Worm (Caenorhabditis elegans): ENCODE results near the gene nhr-32.

Gene nhr-32

ce11 chrX:13245090-13245489 is 6.7 kb upstream of the nhr-32 start, which contains the start of gene hpl-1:
hpl-1 (plus strand) TSS chrX:13245390.
- TF ChIP-seq ztf-11 (tag; optimal IDR thresholded peaks at IDR 0.05) (no peak), sma-3 (GFP tag; optimal IDR thresholded peaks at IDR 0.05) (no peak), lin-11 (tag; optimal IDR thresholded peaks at IDR 0.05) (peak; percentile 25), unc-55 (GFP tag; optimal IDR thresholded peaks at IDR 0.05) (no peak), C34F6.9 (tag; optimal IDR thresholded peaks at IDR 0.05) (no peak)

ce11 chrX:13246668-13247358 is 5.0 kb upstream of the nhr-32 start:
- TF ChIP-seq nhr-25 (tag; optimal IDR thresholded peaks at IDR 0.05) (peak; percentile 59), ceh-16 (tag; optimal IDR thresholded peaks at IDR 0.05) (no peak), sma-9 (GFP tag; optimal IDR thresholded peaks at IDR 0.05) (peak; percentile 48), sma-9 (tag; optimal IDR thresholded peaks at IDR 0.05) (no peak), mdl-1 (tag; optimal IDR thresholded peaks at IDR 0.05) (no peak), nhr-21 (tag; optimal IDR thresholded peaks at IDR 0.05) (peak; percentile 48), elt-3 (tag; optimal IDR thresholded peaks at IDR 0.05) (no peak)

- TF ChIP-seq gmeb-1 (tag; optimal IDR thresholded peaks at IDR 0.05) (peak; percentile 14), lin-39 (tag; optimal IDR thresholded peaks at IDR 0.05) (no peak), sma-9 (GFP tag; optimal IDR thresholded peaks at IDR 0.05) (peak; percentile 44), sma-9 (tag; optimal IDR thresholded peaks at IDR 0.05) (no peak), unc-62 (GFP tag; optimal IDR thresholded peaks at IDR 0.05) (no peak), fos-1 (tag; optimal IDR thresholded peaks at IDR 0.05) (peak; percentile 26)
Measured at ce11 chrX:13247614-13248013, 4.2 kb upstream of the nhr-32 start.

- TF ChIP-seq alr-1 (tag; optimal IDR thresholded peaks at IDR 0.05) = no peak
- TF ChIP-seq nhr-77 (tag; optimal IDR thresholded peaks at IDR 0.05) = no peak
- no peak for TF ChIP-seq egl-27 (tag; optimal IDR thresholded peaks at IDR 0.05)
- TF ChIP-seq nhr-23 (tag; optimal IDR thresholded peaks at IDR 0.05) = peak; percentile 43
- no peak for TF ChIP-seq blmp-1 (tag; optimal IDR thresholded peaks at IDR 0.05; ENCODE audit: insufficient read depth)
- no peak for TF ChIP-seq elt-3 (tag; optimal IDR thresholded peaks at IDR 0.05)
- no peak for TF ChIP-seq F13H6.1 (tag; optimal IDR thresholded peaks at IDR 0.05)
- TF ChIP-seq dmd-4 (tag; optimal IDR thresholded peaks at IDR 0.05) = no peak
- TF ChIP-seq ama-1 (optimal IDR thresholded peaks at IDR 0.05) = no peak
- peak; percentile 55 for TF ChIP-seq nhr-25 (tag; optimal IDR thresholded peaks at IDR 0.05)
- TF ChIP-seq sma-9 (GFP tag; optimal IDR thresholded peaks at IDR 0.05) = peak; percentile 81
- no peak for TF ChIP-seq sma-9 (tag; optimal IDR thresholded peaks at IDR 0.05)
- TF ChIP-seq mbf-1 (tag; optimal IDR thresholded peaks at IDR 0.05) = no peak
- TF ChIP-seq ceh-16 (tag; optimal IDR thresholded peaks at IDR 0.05) = peak; percentile 23
- no peak for TF ChIP-seq Y55F3AM.14 (GFP tag; optimal IDR thresholded peaks at IDR 0.05)
- no peak for TF ChIP-seq unc-62 (GFP tag; optimal IDR thresholded peaks at IDR 0.05)
- no peak for TF ChIP-seq ZK546.5 (tag; optimal IDR thresholded peaks at IDR 0.05)
- no peak for TF ChIP-seq ztf-4 (tag; optimal IDR thresholded peaks at IDR 0.05)
- TF ChIP-seq mab-5 (tag; optimal IDR thresholded peaks at IDR 0.05) = no peak
- peak; percentile 91 for TF ChIP-seq elt-1 (tag; optimal IDR thresholded peaks at IDR 0.05)
- no peak for TF ChIP-seq nhr-237 (tag; optimal IDR thresholded peaks at IDR 0.05)
- TF ChIP-seq mdl-1 (tag; optimal IDR thresholded peaks at IDR 0.05) = no peak
- no peak for TF ChIP-seq unc-39 (tag; optimal IDR thresholded peaks at IDR 0.05)
- TF ChIP-seq snpc-4 (tag; optimal IDR thresholded peaks at IDR 0.05) = no peak
- TF ChIP-seq gmeb-1 (tag; optimal IDR thresholded peaks at IDR 0.05) = no peak
- no peak for TF ChIP-seq nhr-10 (tag; optimal IDR thresholded peaks at IDR 0.05)
Measured at ce11 chrX:13248265-13248664, 3.5 kb upstream of the nhr-32 start, which contains the start of gene K08H2.7. K08H2.7 (minus strand) TSS chrX:13248437.

ce11 chrX:13249102-13249501 is 2.7 kb upstream of the nhr-32 start:
- TF ChIP-seq zag-1 (tag; optimal IDR thresholded peaks at IDR 0.05) (no peak), elt-3 (tag; optimal IDR thresholded peaks at IDR 0.05) (no peak), ceh-16 (tag; optimal IDR thresholded peaks at IDR 0.05) (no peak), elt-1 (tag; optimal IDR thresholded peaks at IDR 0.05) (no peak), fos-1 (tag; optimal IDR thresholded peaks at IDR 0.05) (no peak), nhr-6 (tag; optimal IDR thresholded peaks at IDR 0.05) (no peak), ceh-82 (tag; optimal IDR thresholded peaks at IDR 0.05) (no peak), sma-3 (GFP tag; optimal IDR thresholded peaks at IDR 0.05) (no peak), mdl-1 (tag; optimal IDR thresholded peaks at IDR 0.05) (no peak), nhr-10 (tag; optimal IDR thresholded peaks at IDR 0.05) (no peak), egl-27 (tag; optimal IDR thresholded peaks at IDR 0.05) (no peak), sem-4 (tag; optimal IDR thresholded peaks at IDR 0.05) (no peak), nhr-129 (tag; optimal IDR thresholded peaks at IDR 0.05) (no peak), nhr-21 (tag; optimal IDR thresholded peaks at IDR 0.05) (no peak), nhr-11 (tag; optimal IDR thresholded peaks at IDR 0.05) (no peak), unc-39 (tag; optimal IDR thresholded peaks at IDR 0.05) (no peak), lin-13 (GFP tag; optimal IDR thresholded peaks at IDR 0.05) (no peak), Y55F3AM.14 (GFP tag; optimal IDR thresholded peaks at IDR 0.05) (no peak), blmp-1 (tag; optimal IDR thresholded peaks at IDR 0.05; ENCODE audit: insufficient read depth) (no peak)
